Fruit fly (Drosophila melanogaster) whole organism: ENCODE measurements around the gene Obp83cd.

ENCODE experiments used
- CG8478 ChIP-seq: fragments of >200 bp; optimal IDR thresholded peaks from 2 replicates; lab custom pipeline; 2018; ENCODE audit warnings: inconsistent platforms
- Dll ChIP-seq: fragments of >200 bp; optimal IDR thresholded peaks from 2 replicates; lab custom pipeline; 2017
- pan ChIP-seq: fragments of >200 bp; optimal IDR thresholded peaks from 2 replicates; lab custom pipeline; 2017

dm6 chr3R:6102318-6102717, 5.6 kb upstream of the Obp83cd start:
- TF ChIP-seq pan (lab: Kevin White, UChicago) (no peak), CG8478 (lab: Kevin White, UChicago) (no peak), Dll (lab: Kevin White, UChicago) (no peak)
